Worm (Caenorhabditis elegans) whole organism, mixed stage, embryonic: ENCODE measurements around the gene F16G10.5.

Source experiments
- blmp-1 ChIP-seq: fragments of 150-350 bp; optimal IDR thresholded peaks from 2 replicates; lab custom pipeline; 2014; ENCODE audit warnings: missing biosample characterization, missing genetic modification characterization
- lsy-2 ChIP-seq: fragments of 150-350 bp; optimal IDR thresholded peaks from 2 replicates; lab custom pipeline; 2014; ENCODE audit warnings: missing biosample characterization, missing genetic modification characterization
- nhr-12 ChIP-seq: fragments of 150-350 bp; optimal IDR thresholded peaks from 2 replicates; lab custom pipeline; 2014; ENCODE audit warnings: missing biosample characterization, missing genetic modification characterization
- snpc-4 ChIP-seq: fragments of 150-350 bp; optimal IDR thresholded peaks from 2 replicates; lab custom pipeline; 2014; ENCODE audit warnings: missing biosample characterization, missing genetic modification characterization
- unc-120 ChIP-seq: sonication (generic microtip); optimal IDR thresholded peaks from 2 replicates; lab custom pipeline; 2017; ENCODE audit warnings: missing genetic modification characterization, missing compliant biosample characterization; ENCODE audit not compliant: poor library complexity, severe bottlenecking
- ztf-11 ChIP-seq: fragments of 150-350 bp; optimal IDR thresholded peaks from 2 replicates; lab custom pipeline; 2014; ENCODE audit warnings: missing biosample characterization, missing genetic modification characterization

- no peak for TF ChIP-seq blmp-1 (tag; lab: Kevin White, UChicago)
- TF ChIP-seq ztf-11 (tag; lab: Kevin White, UChicago) = no peak
- no peak for TF ChIP-seq unc-120 (tag; lab: Kevin White, UChicago)
- TF ChIP-seq lsy-2 = no peak
- TF ChIP-seq snpc-4 = no peak
- no peak for TF ChIP-seq nhr-12 (tag; lab: Kevin White, UChicago)
Observed at ce11 chrII:2317883-2318357, 49.2 kb upstream of the F16G10.5 start, which contains the start of the genes ZK1240.5 and ZK1240.9.
